Fruit fly (Drosophila melanogaster) whole organism: Measurements from ENCODE around the gene CG7102.

ENCODE experiments used
- CG8478 ChIP-seq: fragments of >200 bp; optimal IDR thresholded peaks from 2 replicates; lab custom pipeline; 2018; ENCODE audit warnings: inconsistent platforms
- pan ChIP-seq: fragments of >200 bp; optimal IDR thresholded peaks from 2 replicates; lab custom pipeline; 2017

dm6 chr2L:7850406-7850805, 36.9 kb downstream of the CG7102 start:
- TF ChIP-seq CG8478 (lab: Kevin White, UChicago) (no peak), pan (no peak)
